Worm (Caenorhabditis elegans): ENCODE measurements around the gene F21C10.4.

The F21C10.4 gene

DNA sequence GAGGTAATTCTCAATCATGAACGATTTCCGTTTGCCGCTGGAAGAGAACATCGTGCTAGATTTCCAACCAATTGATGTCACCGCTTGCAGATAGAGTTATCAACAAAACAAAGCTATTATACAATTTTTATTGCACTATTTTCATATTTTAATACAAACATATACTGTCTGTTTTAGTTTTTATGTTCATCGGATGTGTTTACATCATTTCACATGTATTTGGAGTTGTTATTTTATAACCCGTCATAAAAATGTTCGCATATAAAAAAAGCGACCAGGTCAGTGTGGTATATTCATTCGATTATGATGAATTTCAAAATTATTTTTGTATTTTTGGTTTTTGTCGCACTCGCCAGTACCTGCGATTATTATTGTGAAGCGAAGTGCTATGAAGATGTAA is 3.2 kb upstream of the F21C10.4 start, which contains the start of gene F21C10.11:
Gene F21C10.11, plus strand, starts transcription at position 301 of the 400 bp plus-strand sequence.
- TF ChIP-seq unc-62 (GFP tag; optimal IDR thresholded peaks at IDR 0.05) (no peak), nhr-11 (tag; optimal IDR thresholded peaks at IDR 0.05) (no peak), pqm-1 (tag; optimal IDR thresholded peaks at IDR 0.05) (peak; percentile 26), skn-1 (tag; optimal IDR thresholded peaks at IDR 0.05) (no peak), hmg-11 (tag; optimal IDR thresholded peaks at IDR 0.05) (no peak), ceh-9 (tag; optimal IDR thresholded peaks at IDR 0.05) (no peak), egl-5 (tag; optimal IDR thresholded peaks at IDR 0.05) (no peak)

DNA sequence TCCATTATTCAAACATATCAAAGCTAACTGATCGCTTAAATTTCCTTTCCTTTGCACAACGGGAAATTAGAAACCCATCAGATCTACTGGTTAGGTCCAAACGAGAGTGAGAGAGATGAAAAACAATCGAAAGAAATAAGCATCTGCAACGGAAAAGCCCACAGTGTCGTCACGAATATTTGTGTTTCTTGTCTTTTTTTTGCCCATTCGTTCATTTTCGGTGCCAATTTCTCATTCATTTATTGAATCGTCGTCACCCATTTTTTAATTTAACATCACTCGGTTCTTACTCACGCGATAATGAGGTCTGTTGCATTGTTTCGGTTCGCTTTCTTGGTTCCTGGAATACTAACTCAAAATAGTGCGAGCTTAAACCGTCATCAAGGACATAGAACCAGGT is 2.2 kb upstream of the F21C10.4 start, which contains the start of gene F21C10.6:
Gene F21C10.6, plus strand, starts transcription at position 301 of the 400 bp plus-strand sequence.
- TF ChIP-seq ceh-82 (tag; optimal IDR thresholded peaks at IDR 0.05) (no peak), nhr-43 (tag; optimal IDR thresholded peaks at IDR 0.05; ENCODE audit: poor library complexity, severe bottlenecking) (no peak)

DNA sequence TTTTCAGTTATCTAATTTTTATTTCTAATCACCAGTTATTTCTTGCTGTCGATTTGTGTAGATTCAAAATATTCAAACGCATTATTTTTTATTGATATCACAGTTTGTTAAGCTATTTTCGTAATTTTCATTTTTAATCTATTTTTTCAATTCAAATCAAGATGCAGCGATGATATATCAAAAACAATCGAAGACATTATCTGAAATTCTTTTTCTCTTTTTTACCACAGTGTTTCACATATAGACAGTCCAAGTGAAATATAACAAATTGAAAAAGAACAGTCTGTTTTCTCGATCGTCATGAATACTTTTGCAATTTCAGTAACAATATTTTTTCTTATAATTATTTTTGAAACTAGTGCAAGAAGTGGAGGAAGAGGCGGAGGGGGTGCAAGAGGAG is 1.1 kb upstream of the F21C10.4 start, which contains the start of gene F21C10.5:
Gene F21C10.5, plus strand, starts transcription at position 301 of the 400 bp plus-strand sequence.
- TF ChIP-seq elt-3 (tag; optimal IDR thresholded peaks at IDR 0.05), result no peak
- TF ChIP-seq nhr-237 (tag; optimal IDR thresholded peaks at IDR 0.05), result no peak
- TF ChIP-seq nhr-11 (tag; optimal IDR thresholded peaks at IDR 0.05), result no peak
- TF ChIP-seq lin-15B (tag; optimal IDR thresholded peaks at IDR 0.05), result no peak
- TF ChIP-seq nhr-43 (tag; optimal IDR thresholded peaks at IDR 0.05; ENCODE audit: poor library complexity, severe bottlenecking), result no peak
- TF ChIP-seq ZK546.5 (tag; optimal IDR thresholded peaks at IDR 0.05), result no peak
- TF ChIP-seq pha-4 (tag; optimal IDR thresholded peaks at IDR 0.05), result no peak

DNA sequence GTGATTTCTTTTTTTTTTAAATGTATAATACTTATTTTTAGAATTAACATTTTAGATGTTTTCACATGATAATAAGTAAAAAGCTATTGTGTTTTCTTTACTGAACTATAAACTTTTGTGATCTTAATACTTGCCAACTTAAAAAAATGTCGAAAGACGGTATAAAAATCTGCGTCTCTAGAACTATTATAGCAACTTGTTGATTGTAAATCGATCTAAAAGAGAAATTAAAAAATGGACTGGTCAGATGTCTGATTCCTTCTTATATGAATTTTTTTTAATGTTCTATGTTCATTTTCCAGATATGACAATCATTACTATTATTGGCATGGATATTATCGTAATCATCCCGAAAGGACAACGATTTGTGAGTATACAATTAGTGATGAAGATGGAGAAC is 1.4 kb downstream of the F21C10.4 start, which contains the start of gene F21C10.3:
Gene F21C10.3, plus strand, starts transcription at position 301 of the 400 bp plus-strand sequence.
- TF ChIP-seq sea-2 (GFP tag; optimal IDR thresholded peaks at IDR 0.05), result no peak
- TF ChIP-seq nhr-77 (tag; optimal IDR thresholded peaks at IDR 0.05), result no peak
- TF ChIP-seq ceh-28 (tag; optimal IDR thresholded peaks at IDR 0.05), result no peak
- TF ChIP-seq fkh-2 (tag; optimal IDR thresholded peaks at IDR 0.05), result no peak
- no peak for TF ChIP-seq ztf-4 (tag; optimal IDR thresholded peaks at IDR 0.05)
- TF ChIP-seq ceh-9 (tag; optimal IDR thresholded peaks at IDR 0.05), result no peak
- TF ChIP-seq tbx-2 (tag; optimal IDR thresholded peaks at IDR 0.05), result no peak
- TF ChIP-seq lsy-12 (tag; optimal IDR thresholded peaks at IDR 0.05), result no peak
- TF ChIP-seq pha-4 (tag; optimal IDR thresholded peaks at IDR 0.05), result no peak
- no peak for TF ChIP-seq nhr-43 (tag; optimal IDR thresholded peaks at IDR 0.05; ENCODE audit: poor library complexity, severe bottlenecking)
- no peak for TF ChIP-seq elt-3 (tag; optimal IDR thresholded peaks at IDR 0.05)
- TF ChIP-seq R02D3.7 (tag; optimal IDR thresholded peaks at IDR 0.05), result no peak
- TF ChIP-seq elt-1 (tag; optimal IDR thresholded peaks at IDR 0.05), result no peak
- no peak for TF ChIP-seq elt-2 (tag; optimal IDR thresholded peaks at IDR 0.05)

DNA sequence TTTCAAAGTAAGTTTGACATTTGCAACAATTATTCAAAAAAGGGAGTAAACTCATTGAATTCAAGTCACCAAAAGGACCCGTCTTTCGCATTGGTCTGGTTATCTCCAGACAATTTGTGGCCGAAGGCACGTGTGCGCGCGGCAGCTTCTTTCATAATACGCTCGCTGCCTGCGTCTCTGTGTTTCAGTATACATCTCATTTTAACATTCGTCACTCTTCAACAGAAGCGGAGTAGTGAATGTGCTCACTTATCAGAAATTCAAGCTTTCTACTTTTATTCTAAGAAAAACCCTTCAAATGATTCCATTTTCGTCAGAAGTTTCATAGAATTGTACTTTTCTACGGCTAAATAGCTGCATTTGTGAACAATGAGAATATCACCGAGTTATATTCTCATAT is 2.1 kb downstream of the F21C10.4 start:
- TF ChIP-seq nhr-25 (tag; optimal IDR thresholded peaks at IDR 0.05), result no peak
- no peak for TF ChIP-seq ztf-4 (tag; optimal IDR thresholded peaks at IDR 0.05)
- no peak for TF ChIP-seq aly-2 (tag; optimal IDR thresholded peaks at IDR 0.05)
- TF ChIP-seq lsy-12 (tag; optimal IDR thresholded peaks at IDR 0.05), result no peak
- no peak for TF ChIP-seq nhr-23 (tag; optimal IDR thresholded peaks at IDR 0.05)
- no peak for TF ChIP-seq hmg-11 (tag; optimal IDR thresholded peaks at IDR 0.05)
- peak; percentile 16 for TF ChIP-seq lin-15B (tag; optimal IDR thresholded peaks at IDR 0.05)
- TF ChIP-seq unc-39 (tag; optimal IDR thresholded peaks at IDR 0.05), result no peak
- no peak for TF ChIP-seq egl-27 (tag; optimal IDR thresholded peaks at IDR 0.05)
- no peak for TF ChIP-seq elt-3 (tag; optimal IDR thresholded peaks at IDR 0.05)
- TF ChIP-seq ceh-9 (tag; optimal IDR thresholded peaks at IDR 0.05), result no peak
- TF ChIP-seq nhr-11 (tag; optimal IDR thresholded peaks at IDR 0.05), result peak; percentile 82
- no peak for TF ChIP-seq jun-1 (tag; optimal IDR thresholded peaks at IDR 0.05)
- TF ChIP-seq R02D3.7 (tag; optimal IDR thresholded peaks at IDR 0.05), result no peak
- TF ChIP-seq nhr-28 (tag; optimal IDR thresholded peaks at IDR 0.05), result no peak
- no peak for TF ChIP-seq ztf-11 (tag; optimal IDR thresholded peaks at IDR 0.05)
- TF ChIP-seq elt-2 (tag; optimal IDR thresholded peaks at IDR 0.05), result peak; percentile 2
- TF ChIP-seq ceh-16 (tag; optimal IDR thresholded peaks at IDR 0.05), result no peak
- TF ChIP-seq skn-1 (tag; optimal IDR thresholded peaks at IDR 0.05), result no peak
- TF ChIP-seq fos-1 (tag; optimal IDR thresholded peaks at IDR 0.05), result no peak
- no peak for TF ChIP-seq nhr-43 (tag; optimal IDR thresholded peaks at IDR 0.05; ENCODE audit: poor library complexity, severe bottlenecking)
- TF ChIP-seq lin-39 (tag; optimal IDR thresholded peaks at IDR 0.05), result peak; percentile 36
- no peak for TF ChIP-seq egl-5 (tag; optimal IDR thresholded peaks at IDR 0.05)
- TF ChIP-seq unc-62 (GFP tag; optimal IDR thresholded peaks at IDR 0.05), result no peak
- no peak for TF ChIP-seq nhr-12 (tag; optimal IDR thresholded peaks at IDR 0.05)
- TF ChIP-seq mdl-1 (tag; optimal IDR thresholded peaks at IDR 0.05), result peak; percentile 81
- peak; percentile 69 for TF ChIP-seq fkh-10 (GFP tag; optimal IDR thresholded peaks at IDR 0.05)
- TF ChIP-seq snpc-4 (tag; optimal IDR thresholded peaks at IDR 0.05), result peak; percentile 41
- TF ChIP-seq tbx-2 (tag; optimal IDR thresholded peaks at IDR 0.05), result no peak
- peak; percentile 73 for TF ChIP-seq nfya-1 (tag; optimal IDR thresholded peaks at IDR 0.05; ENCODE audit: insufficient read depth)
